Fruit fly (Drosophila melanogaster) S2 (cell line): ENCODE data around the gene Fer1HCH.

Experiments
- CG8478 ChIP-seq: fragments of >200 bp; optimal IDR thresholded peaks from 2 replicates; lab custom pipeline; 2018
- CTCF ChIP-seq, 2 experiments: fragments of >200 bp; optimal IDR thresholded peaks; 2 replicates each; lab custom pipeline; 2018

Fer1HCH gene

DNA sequence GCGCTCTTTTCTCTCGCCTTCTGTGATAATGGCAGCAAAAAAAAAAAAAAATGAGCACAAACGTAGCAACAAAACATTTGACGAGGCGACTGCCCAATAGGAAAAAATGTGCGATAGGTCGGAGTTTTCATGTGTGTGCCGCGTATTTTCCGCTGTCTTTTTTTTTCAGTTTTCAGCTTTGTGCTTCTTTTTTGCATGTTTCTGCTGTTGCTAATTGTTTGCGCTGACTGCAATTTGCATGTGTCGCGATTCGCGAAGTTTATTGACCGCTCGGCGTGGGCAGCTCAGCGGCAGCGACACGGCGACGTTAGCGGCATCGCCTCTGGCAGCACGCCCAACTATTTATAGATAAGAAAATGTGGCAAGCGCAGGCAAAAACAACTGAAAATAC is 49.3 kb downstream of the Fer1HCH start:
- no peak for TF ChIP-seq CG8478 (lab: Kevin White, UChicago)
- TF ChIP-seq CTCF (optimal IDR thresholded peaks at IDR 0.05; lab: Kevin White, UChicago), result no peak

- no peak for TF ChIP-seq CTCF (optimal IDR thresholded peaks at IDR 0.05; lab: Kevin White, UChicago)
- no peak for TF ChIP-seq CG8478 (lab: Kevin White, UChicago)
Observed at dm6 chr3R:30337919-30338647, 49.9 kb downstream of the Fer1HCH start.

dm6 chr3R:30337448-30337847 is 50.5 kb downstream of the Fer1HCH start:
- no peak for TF ChIP-seq CTCF (optimal IDR thresholded peaks at IDR 0.05; lab: Kevin White, UChicago)
- no peak for TF ChIP-seq CG8478 (lab: Kevin White, UChicago)

DNA sequence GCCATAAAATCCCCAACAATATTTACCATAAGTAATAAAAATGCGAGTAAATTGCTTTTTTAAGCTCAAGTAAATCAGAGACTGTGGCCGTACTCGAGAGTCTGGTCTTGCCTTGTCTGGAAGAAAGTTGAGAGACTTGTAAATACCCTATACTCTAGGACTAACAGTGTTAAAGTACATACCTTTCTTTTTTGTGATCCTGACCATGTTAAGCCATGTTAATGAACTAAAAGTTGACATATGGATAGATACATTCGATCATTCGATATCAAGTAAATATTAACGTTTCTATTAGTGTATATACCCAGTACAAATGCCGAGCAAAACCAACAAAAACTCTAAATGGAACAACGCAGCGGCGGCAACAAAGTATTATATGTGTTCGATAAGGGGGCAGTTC is 51.9 kb downstream of the Fer1HCH start:
- TF ChIP-seq CTCF (optimal IDR thresholded peaks at IDR 0.05; lab: Kevin White, UChicago) (no peak), CG8478 (lab: Kevin White, UChicago) (no peak)
